Fruit fly (Drosophila melanogaster) whole organism, embryonic: ENCODE results near the gene CG5355.

ENCODE experiments used
- Bdp1 ChIP-seq: fragments of 200-800 bp; sonication (Bioruptor generic); optimal IDR thresholded peaks from 3 replicates; lab custom pipeline; 2016; ENCODE audit warnings: missing biosample characterization, missing genetic modification characterization
- CG10267 ChIP-seq: fragments of 200-800 bp; sonication (Bioruptor generic); optimal IDR thresholded peaks from 2 replicates; lab custom pipeline; 2018; ENCODE audit warnings: missing biosample characterization, mild to moderate bottlenecking, missing genetic modification characterization, moderate library complexity
- CG11504 ChIP-seq: fragments of 200-800 bp; sonication (Bioruptor generic); optimal IDR thresholded peaks from 3 replicates; lab custom pipeline; 2019; ENCODE audit warnings: missing biosample characterization, mild to moderate bottlenecking, missing genetic modification characterization, moderate library complexity
- CG13123 ChIP-seq: fragments of 200-800 bp; sonication (Bioruptor generic); optimal IDR thresholded peaks from 2 replicates; lab custom pipeline; 2016; ENCODE audit warnings: missing biosample characterization, missing genetic modification characterization
- CG13424 ChIP-seq: fragments of 200-800 bp; sonication (Bioruptor generic); optimal IDR thresholded peaks from 2 replicates; lab custom pipeline; 2019; ENCODE audit warnings: missing biosample characterization, mild to moderate bottlenecking, missing genetic modification characterization, moderate library complexity
- CG13894 ChIP-seq: fragments of 200-800 bp; sonication (Bioruptor generic); optimal IDR thresholded peaks from 3 replicates; lab custom pipeline; 2018; ENCODE audit warnings: missing biosample characterization, mild to moderate bottlenecking, missing genetic modification characterization, moderate library complexity
- CG14965 ChIP-seq: fragments of 200-800 bp; sonication (Bioruptor generic); optimal IDR thresholded peaks from 2 replicates; lab custom pipeline; 2016; ENCODE audit warnings: missing biosample characterization, missing genetic modification characterization, borderline replicate concordance
- CG15601 ChIP-seq: fragments of 200-800 bp; sonication (Bioruptor generic); optimal IDR thresholded peaks from 3 replicates; lab custom pipeline; 2019; ENCODE audit warnings: missing biosample characterization, mild to moderate bottlenecking, missing genetic modification characterization, moderate library complexity
- CG1603 ChIP-seq: fragments of 200-800 bp; sonication (Bioruptor generic); optimal IDR thresholded peaks from 2 replicates; lab custom pipeline; 2019; ENCODE audit warnings: missing biosample characterization, mild to moderate bottlenecking, missing genetic modification characterization, moderate library complexity
- CG16813 ChIP-seq: fragments of 200-800 bp; sonication (Bioruptor generic); IDR thresholded peaks from 3 replicates; pipeline ENCODE4 v1.3.6; 2022; ENCODE audit warnings: missing biosample characterization, missing genetic modification characterization; ENCODE audit not compliant: partially characterized antibody
- CG18262 ChIP-seq: fragments of 200-800 bp; optimal IDR thresholded peaks from 3 replicates; lab custom pipeline; 2019; ENCODE audit warnings: missing biosample characterization, mild to moderate bottlenecking, missing genetic modification characterization, moderate library complexity
- CG1832 ChIP-seq: fragments of 200-800 bp; sonication (Bioruptor generic); optimal IDR thresholded peaks from 2 replicates; lab custom pipeline; 2017; ENCODE audit warnings: missing biosample characterization, mild to moderate bottlenecking, missing genetic modification characterization, inconsistent platforms
- CG2202 ChIP-seq: fragments of 200-800 bp; sonication (Bioruptor generic); optimal IDR thresholded peaks from 2 replicates; lab custom pipeline; 2018; ENCODE audit warnings: missing biosample characterization, mild to moderate bottlenecking, missing genetic modification characterization
- CG3281 ChIP-seq: fragments of 200-800 bp; sonication (Bioruptor generic); optimal IDR thresholded peaks from 3 replicates; lab custom pipeline; 2017; ENCODE audit warnings: missing biosample characterization, mild to moderate bottlenecking, missing genetic modification characterization
- CG33213 ChIP-seq: fragments of 200-800 bp; sonication (Bioruptor generic); optimal IDR thresholded peaks from 3 replicates; lab custom pipeline; 2016; ENCODE audit warnings: missing biosample characterization, missing genetic modification characterization
- CG34224 ChIP-seq: fragments of 200-800 bp; sonication (Bioruptor generic); IDR thresholded peaks from 3 replicates; pipeline ENCODE4 v1.3.6; 2022; ENCODE audit warnings: missing biosample characterization, missing genetic modification characterization; ENCODE audit not compliant: partially characterized antibody
- CG34422 ChIP-seq: fragments of 200-800 bp; sonication (Bioruptor generic); IDR thresholded peaks from 3 replicates; pipeline ENCODE4 v1.3.6; 2022; ENCODE audit warnings: missing biosample characterization, missing genetic modification characterization
- CG3726 ChIP-seq: fragments of 200-800 bp; sonication (Bioruptor generic); IDR thresholded peaks from 3 replicates; pipeline ENCODE4, ENCODE4 v1.3.6; 2022; ENCODE audit warnings: missing biosample characterization, missing genetic modification characterization
- CG4854 ChIP-seq: fragments of 200-800 bp; sonication (Bioruptor generic); optimal IDR thresholded peaks from 2 replicates; lab custom pipeline; 2016; ENCODE audit warnings: missing biosample characterization, missing genetic modification characterization, inconsistent platforms
- CG5180 ChIP-seq: fragments of 200-800 bp; sonication (Bioruptor generic); optimal IDR thresholded peaks from 3 replicates; lab custom pipeline; 2017; ENCODE audit warnings: missing biosample characterization, missing genetic modification characterization, mild to moderate bottlenecking, moderate library complexity, missing genetic modification reagents
- CG6765 ChIP-seq: fragments of 200-800 bp; sonication (Bioruptor generic); optimal IDR thresholded peaks from 3 replicates; lab custom pipeline; 2017; ENCODE audit warnings: missing biosample characterization, mild to moderate bottlenecking, missing genetic modification characterization
- CG7786 ChIP-seq: fragments of 200-800 bp; sonication (Bioruptor generic); optimal IDR thresholded peaks from 2 replicates; lab custom pipeline; 2016; ENCODE audit warnings: missing biosample characterization, missing genetic modification characterization
- CG8359 ChIP-seq: fragments of 200-800 bp; sonication (Bioruptor generic); optimal IDR thresholded peaks from 2 replicates; lab custom pipeline; 2017; ENCODE audit warnings: missing biosample characterization, mild to moderate bottlenecking, missing genetic modification characterization, borderline replicate concordance
- CG8478 ChIP-seq: fragments of >200 bp; optimal IDR thresholded peaks from 2 replicates; lab custom pipeline; 2018
- CrebB ChIP-seq: fragments of 200-800 bp; sonication (Bioruptor generic); optimal IDR thresholded peaks from 3 replicates; lab custom pipeline; 2018; ENCODE audit warnings: missing biosample characterization, mild to moderate bottlenecking, missing genetic modification characterization
- Dek ChIP-seq: fragments of 200-800 bp; sonication (Bioruptor generic); optimal IDR thresholded peaks from 3 replicates; lab custom pipeline; 2019; ENCODE audit warnings: missing biosample characterization, mild to moderate bottlenecking, missing genetic modification characterization, moderate library complexity
- Dip3 ChIP-seq: fragments of 200-800 bp; sonication (Bioruptor generic); optimal IDR thresholded peaks from 3 replicates; lab custom pipeline; 2016; ENCODE audit warnings: missing biosample characterization, missing genetic modification characterization
- Dref ChIP-seq: fragments of 200-800 bp; sonication (Bioruptor generic); IDR thresholded peaks from 2 replicates; pipeline ENCODE4 v1.3.6; 2022; ENCODE audit warnings: missing biosample characterization, missing genetic modification characterization
- HLH3B ChIP-seq: fragments of 200-800 bp; sonication (Bioruptor generic); IDR thresholded peaks from 2 replicates; pipeline ENCODE4 v1.3.6; 2022; ENCODE audit warnings: missing biosample characterization, missing genetic modification characterization
- Hmx ChIP-seq: fragments of 200-800 bp; sonication (Bioruptor generic); optimal IDR thresholded peaks from 2 replicates; lab custom pipeline; 2016; ENCODE audit warnings: missing biosample characterization, missing genetic modification characterization
- NC2α ChIP-seq: fragments of 200-800 bp; sonication (Bioruptor generic); optimal IDR thresholded peaks from 2 replicates; lab custom pipeline; 2016; ENCODE audit warnings: missing biosample characterization, missing genetic modification characterization
- Rx ChIP-seq: fragments of 200-800 bp; sonication (Bioruptor generic); IDR thresholded peaks from 2 replicates; pipeline ENCODE4 v1.3.6; 2022; ENCODE audit warnings: missing biosample characterization, missing genetic modification characterization
- Xbp1 ChIP-seq: fragments of 200-800 bp; sonication (Bioruptor generic); optimal IDR thresholded peaks from 3 replicates; lab custom pipeline; 2016; ENCODE audit warnings: missing biosample characterization, mild to moderate bottlenecking, missing genetic modification characterization
- dimm ChIP-seq: fragments of 200-800 bp; sonication (Bioruptor generic); IDR thresholded peaks from 2 replicates; pipeline ENCODE4 v1.3.6; 2022; ENCODE audit warnings: missing biosample characterization, missing genetic modification characterization
- dysf ChIP-seq: fragments of 200-800 bp; sonication (Bioruptor generic); IDR thresholded peaks from 3 replicates; pipeline ENCODE4 v1.3.6; 2022; ENCODE audit warnings: missing biosample characterization, missing genetic modification characterization
- eve ChIP-seq, 2 experiments: fragments of >200 bp; optimal IDR thresholded peaks; 2 replicates each; lab custom pipeline; 2017; ENCODE audit warnings: missing biosample characterization in 2 of 2, missing genetic modification characterization in 2 of 2
- kah ChIP-seq: fragments of 200-800 bp; sonication (Bioruptor generic); optimal IDR thresholded peaks from 2 replicates; lab custom pipeline; 2018; ENCODE audit warnings: missing biosample characterization, mild to moderate bottlenecking, missing genetic modification characterization
- kay ChIP-seq: fragments of 200-800 bp; sonication (Bioruptor generic); optimal IDR thresholded peaks from 2 replicates; lab custom pipeline; 2016; ENCODE audit warnings: missing biosample characterization, missing genetic modification characterization
- knrl ChIP-seq: fragments of 200-800 bp; sonication (Bioruptor generic); IDR thresholded peaks from 3 replicates; pipeline ENCODE4 v1.3.6; 2022; ENCODE audit warnings: missing biosample characterization, missing genetic modification characterization; ENCODE audit not compliant: partially characterized antibody
- lmd ChIP-seq: fragments of 200-800 bp; sonication (Bioruptor generic); IDR thresholded peaks from 2 replicates; pipeline ENCODE4 v1.3.6; 2022; ENCODE audit warnings: missing biosample characterization, missing genetic modification characterization
- mam ChIP-seq: fragments of 200-800 bp; sonication (Bioruptor generic); optimal IDR thresholded peaks from 3 replicates; lab custom pipeline; 2016; ENCODE audit warnings: missing biosample characterization, missing genetic modification characterization
- nmo ChIP-seq: fragments of 200-800 bp; sonication (Bioruptor generic); optimal IDR thresholded peaks from 2 replicates; lab custom pipeline; 2018; ENCODE audit warnings: missing biosample characterization, mild to moderate bottlenecking, missing genetic modification characterization, moderate library complexity
- pb ChIP-seq: fragments of 200-800 bp; sonication (Bioruptor generic); optimal IDR thresholded peaks from 3 replicates; lab custom pipeline; 2016; ENCODE audit warnings: missing biosample characterization, missing genetic modification characterization
- phol ChIP-seq: fragments of 200-800 bp; sonication (Bioruptor generic); optimal IDR thresholded peaks from 3 replicates; lab custom pipeline; 2018; ENCODE audit warnings: missing biosample characterization, mild to moderate bottlenecking, missing genetic modification characterization, moderate library complexity
- pzg ChIP-seq: fragments of 200-800 bp; sonication (Bioruptor generic); optimal IDR thresholded peaks from 3 replicates; lab custom pipeline; 2018; ENCODE audit warnings: missing biosample characterization, mild to moderate bottlenecking, missing genetic modification characterization, moderate library complexity
- sc ChIP-seq, 3 experiments: fragments of >200 bp in 2 of 3; fragments of 200-800 bp in 1 of 3; sonication (Bioruptor generic) in 1 of 3; optimal IDR thresholded peaks; 2 replicates in 2 of 3; 3 replicates in 1 of 3; lab custom pipeline; 2017; ENCODE audit warnings: mild to moderate bottlenecking in 1 of 3, missing biosample characterization in 1 of 3, missing genetic modification characterization in 1 of 3, missing genetic modification reagents in 1 of 3
- scrt ChIP-seq: fragments of 200-800 bp; sonication (Bioruptor generic); optimal IDR thresholded peaks from 2 replicates; lab custom pipeline; 2018; ENCODE audit warnings: missing biosample characterization, mild to moderate bottlenecking, missing genetic modification characterization, moderate library complexity
- seq ChIP-seq: fragments of 200-800 bp; sonication (Bioruptor generic); IDR thresholded peaks from 2 replicates; pipeline ENCODE4 v1.3.6; 2022; ENCODE audit warnings: missing biosample characterization, missing genetic modification characterization
- slbo ChIP-seq: fragments of 200-800 bp; sonication (Bioruptor generic); IDR thresholded peaks from 2 replicates; pipeline ENCODE4 v1.3.6; 2022; ENCODE audit warnings: missing biosample characterization, missing genetic modification characterization
- stwl ChIP-seq: fragments of 200-800 bp; sonication (Bioruptor generic); optimal IDR thresholded peaks from 3 replicates; lab custom pipeline; 2018; ENCODE audit warnings: missing biosample characterization, mild to moderate bottlenecking, missing genetic modification characterization, moderate library complexity
- tin ChIP-seq: fragments of 200-800 bp; sonication (Bioruptor generic); optimal IDR thresholded peaks from 3 replicates; lab custom pipeline; 2016; ENCODE audit warnings: missing biosample characterization, missing genetic modification characterization

The CG5355 gene

dm6 chr2L:10396488-10396824 is 16.8 kb downstream of the CG5355 start, which contains the start of gene Cnot4 (continued):
- TF ChIP-seq CG15601 (no peak), Bdp1 (GFP tag; lab: Kevin White, UChicago) (no peak), CG2202 (tag; lab: Kevin White, UChicago) (no peak), CG18262 (tag; lab: Kevin White, UChicago) (peak; percentile 30), Xbp1 (GFP tag; lab: Kevin White, UChicago) (no peak), CG8478 (lab: Kevin White, UChicago) (no peak), CG4854 (GFP tag; lab: Kevin White, UChicago) (no peak), Hmx (GFP tag; lab: Kevin White, UChicago) (no peak), CG14965 (no peak), CG7786 (no peak), seq (GFP tag; lab: Robert Waterston, UW) (no peak), CG3281 (GFP tag; lab: Kevin White, UChicago) (no peak), Dref (GFP tag; lab: Robert Waterston, UW) (peak; percentile 71), HLH3B (no peak), scrt (GFP tag; lab: Kevin White, UChicago) (no peak), pzg (peak; percentile 31), dysf (GFP tag; lab: Robert Waterston, UW) (no peak), CG16813 (GFP tag; lab: Robert Waterston, UW) (peak; percentile 46; the same call in 1 of the 3 replicates), mam (GFP tag; lab: Kevin White, UChicago) (no peak), Dip3 (no peak), stwl (tag; lab: Kevin White, UChicago) (no peak), CG33213 (GFP tag; lab: Kevin White, UChicago) (no peak), CG5180 (GFP tag; lab: Kevin White, UChicago) (no peak), slbo (no peak), dimm (GFP tag; lab: Robert Waterston, UW) (no peak), pb (no peak), CG13894 (tag; lab: Kevin White, UChicago) (no peak), eve (GFP tag; optimal IDR thresholded peaks at IDR 0.05; lab: Kevin White, UChicago) (no peak), NC2α (GFP tag; lab: Kevin White, UChicago) (no peak), CG8359 (GFP tag; lab: Kevin White, UChicago) (no peak), CG13424 (tag; lab: Kevin White, UChicago) (no peak), CG1832 (GFP tag; lab: Kevin White, UChicago) (no peak), CG3726 (GFP tag; lab: Robert Waterston, UW) (no peak), CG11504 (tag; lab: Kevin White, UChicago) (no peak), CG34224 (GFP tag; lab: Robert Waterston, UW) (no peak), Dek (no peak), CG13123 (GFP tag; lab: Kevin White, UChicago) (no peak), sc (optimal IDR thresholded peaks at IDR 0.05; lab: Kevin White, UChicago) (no peak), sc (GFP tag; optimal IDR thresholded peaks at IDR 0.05; lab: Kevin White, UChicago) (no peak), tin (GFP tag; lab: Kevin White, UChicago) (no peak), Rx (GFP tag; lab: Robert Waterston, UW) (no peak), phol (peak; percentile 23), lmd (GFP tag; lab: Robert Waterston, UW) (no peak), nmo (peak; percentile 62), CG34422 (GFP tag; lab: Robert Waterston, UW) (0 out of 3 replicates have a peak, but pooled peaks have one; percentile 11), CG10267 (peak; percentile 35), CG1603 (tag; lab: Kevin White, UChicago) (peak; percentile 17), kay (GFP tag; lab: Kevin White, UChicago) (no peak), kah (no peak), knrl (GFP tag; lab: Robert Waterston, UW) (peak; percentile 48; the same call in 2 of the 3 replicates), CrebB (tag; lab: Kevin White, UChicago) (no peak), CG6765 (GFP tag; lab: Kevin White, UChicago) (no peak)
